Fruit fly (Drosophila melanogaster) whole organism, prepupa: Measurements from ENCODE around the gene xit.

Experiments used
- Blimp-1 ChIP-seq: fragments of 200-800 bp; sonication (Bioruptor generic); optimal IDR thresholded peaks from 3 replicates; lab custom pipeline; 2017; ENCODE audit warnings: missing biosample characterization, missing genetic modification characterization, mild to moderate bottlenecking, moderate library complexity, missing genetic modification reagents
- CG10631 ChIP-seq: fragments of 200-800 bp; sonication (Bioruptor generic); optimal IDR thresholded peaks from 2 replicates; lab custom pipeline; 2016; ENCODE audit warnings: missing biosample characterization, missing genetic modification characterization
- CG10669 ChIP-seq: fragments of 200-800 bp; sonication (Bioruptor generic); optimal IDR thresholded peaks from 3 replicates; lab custom pipeline; 2018; ENCODE audit warnings: missing biosample characterization, mild to moderate bottlenecking, missing genetic modification characterization, moderate library complexity
- CG11294 ChIP-seq: fragments of 200-800 bp; sonication (Bioruptor generic); IDR thresholded peaks from 2 replicates; pipeline ENCODE4 v1.3.6; 2022; ENCODE audit warnings: missing biosample characterization, missing genetic modification characterization
- CG1621 ChIP-seq: fragments of 200-800 bp; sonication (Bioruptor generic); optimal IDR thresholded peaks from 3 replicates; lab custom pipeline; 2018; ENCODE audit warnings: missing biosample characterization, mild to moderate bottlenecking, missing genetic modification characterization
- CG16779 ChIP-seq: fragments of 200-800 bp; sonication (Bioruptor generic); optimal IDR thresholded peaks from 3 replicates; lab custom pipeline; 2017; ENCODE audit warnings: missing biosample characterization, mild to moderate bottlenecking, missing genetic modification characterization
- CG3032 ChIP-seq: fragments of 200-800 bp; optimal IDR thresholded peaks from 2 replicates; lab custom pipeline; 2019; ENCODE audit warnings: missing biosample characterization, mild to moderate bottlenecking, missing genetic modification characterization, moderate library complexity
- CG31627 ChIP-seq: fragments of 200-800 bp; sonication (Bioruptor generic); optimal IDR thresholded peaks from 3 replicates; lab custom pipeline; 2016; ENCODE audit warnings: missing biosample characterization, missing genetic modification characterization
- CG32006 ChIP-seq: fragments of 200-800 bp; sonication (Bioruptor generic); optimal IDR thresholded peaks from 3 replicates; lab custom pipeline; 2017; ENCODE audit warnings: missing biosample characterization, mild to moderate bottlenecking, missing genetic modification characterization
- CG3919 ChIP-seq: fragments of 200-800 bp; sonication (Bioruptor generic); optimal IDR thresholded peaks from 3 replicates; lab custom pipeline; 2016; ENCODE audit warnings: missing biosample characterization, missing genetic modification characterization
- CG6163 ChIP-seq: fragments of 200-800 bp; sonication (Bioruptor generic); IDR thresholded peaks from 3 replicates; pipeline ENCODE4 v1.3.6; 2022; ENCODE audit warnings: missing biosample characterization, missing genetic modification characterization
- CG6276 ChIP-seq: fragments of 200-800 bp; sonication (Bioruptor generic); optimal IDR thresholded peaks from 2 replicates; lab custom pipeline; 2017; ENCODE audit warnings: missing biosample characterization, mild to moderate bottlenecking, missing genetic modification characterization
- CG6808 ChIP-seq: fragments of 200-800 bp; sonication (Bioruptor generic); optimal IDR thresholded peaks from 3 replicates; lab custom pipeline; 2017; ENCODE audit warnings: missing biosample characterization, missing genetic modification characterization, mild to moderate bottlenecking, moderate library complexity, missing genetic modification reagents
- CG6854 ChIP-seq: fragments of 200-800 bp; sonication (Bioruptor generic); optimal IDR thresholded peaks from 2 replicates; lab custom pipeline; 2017; ENCODE audit warnings: missing biosample characterization, mild to moderate bottlenecking, missing genetic modification characterization
- CG7368 ChIP-seq: fragments of 200-800 bp; sonication (Bioruptor generic); optimal IDR thresholded peaks from 3 replicates; lab custom pipeline; 2016; ENCODE audit warnings: missing biosample characterization, missing genetic modification characterization
- CG8119 ChIP-seq: fragments of 200-800 bp; sonication (Bioruptor generic); IDR thresholded peaks from 3 replicates; pipeline ENCODE4 v1.3.6; 2022; ENCODE audit warnings: missing biosample characterization, missing genetic modification characterization
- CG8319 ChIP-seq: fragments of 200-800 bp; sonication (Bioruptor generic); optimal IDR thresholded peaks from 3 replicates; lab custom pipeline; 2016; ENCODE audit warnings: missing biosample characterization, missing genetic modification characterization
- CG8632 ChIP-seq: fragments of 200-800 bp; sonication (Bioruptor generic); optimal IDR thresholded peaks from 3 replicates; lab custom pipeline; 2016; ENCODE audit warnings: missing biosample characterization, missing genetic modification characterization
- CG9139 ChIP-seq: fragments of 200-800 bp; sonication (Bioruptor generic); optimal IDR thresholded peaks from 3 replicates; lab custom pipeline; 2017; ENCODE audit warnings: missing biosample characterization, mild to moderate bottlenecking, missing genetic modification characterization
- Eip75B ChIP-seq: fragments of 200-800 bp; sonication (Bioruptor generic); optimal IDR thresholded peaks from 3 replicates; lab custom pipeline; 2016; ENCODE audit warnings: missing biosample characterization, missing genetic modification characterization
- Eip78C ChIP-seq: fragments of 200-800 bp; sonication (Bioruptor generic); peaks from one replicate; lab custom pipeline; 2016; ENCODE audit warnings: missing biosample characterization, missing genetic modification characterization
- Eip93F ChIP-seq: fragments of 200-800 bp; sonication (Bioruptor generic); optimal IDR thresholded peaks from 2 replicates; lab custom pipeline; 2016; ENCODE audit warnings: missing biosample characterization, mild to moderate bottlenecking, missing genetic modification characterization
- Ets21C ChIP-seq: fragments of 200-800 bp; sonication (Bioruptor generic); optimal IDR thresholded peaks from 3 replicates; lab custom pipeline; 2016; ENCODE audit warnings: missing biosample characterization, missing genetic modification characterization
- Ets96B ChIP-seq: fragments of 200-800 bp; optimal IDR thresholded peaks from 2 replicates; lab custom pipeline; 2019; ENCODE audit warnings: missing biosample characterization, mild to moderate bottlenecking, missing genetic modification characterization, moderate library complexity
- Gug ChIP-seq: fragments of 200-800 bp; sonication (Bioruptor generic); IDR thresholded peaks from 2 replicates; pipeline ENCODE4 v1.3.6; 2022; ENCODE audit warnings: missing biosample characterization, missing genetic modification characterization
- Hr38 ChIP-seq: sonication (Bioruptor generic); optimal IDR thresholded peaks from 2 replicates; lab custom pipeline; 2016; ENCODE audit warnings: missing biosample characterization, missing genetic modification characterization
- Hr39 ChIP-seq: fragments of 200-800 bp; sonication (Bioruptor generic); optimal IDR thresholded peaks from 2 replicates; lab custom pipeline; 2016; ENCODE audit warnings: missing biosample characterization, missing genetic modification characterization
- Hr4 ChIP-seq: fragments of 200-800 bp; sonication (Bioruptor generic); optimal IDR thresholded peaks from 3 replicates; lab custom pipeline; 2016; ENCODE audit warnings: missing biosample characterization, missing genetic modification characterization
- Lpt ChIP-seq: fragments of 200-800 bp; sonication (Bioruptor generic); optimal IDR thresholded peaks from 3 replicates; lab custom pipeline; 2016; ENCODE audit warnings: missing biosample characterization, missing genetic modification characterization
- Smox ChIP-seq: fragments of 200-800 bp; sonication (Bioruptor generic); optimal IDR thresholded peaks from 3 replicates; lab custom pipeline; 2016; ENCODE audit warnings: missing biosample characterization, missing genetic modification characterization
- Sox14 ChIP-seq: fragments of 200-800 bp; sonication (Bioruptor generic); optimal IDR thresholded peaks from 3 replicates; lab custom pipeline; 2016; ENCODE audit warnings: missing biosample characterization, missing genetic modification characterization
- Sox15 ChIP-seq: fragments of 200-800 bp; sonication (Bioruptor generic); optimal IDR thresholded peaks from 3 replicates; lab custom pipeline; 2016; ENCODE audit warnings: missing biosample characterization, missing genetic modification characterization
- achi ChIP-seq: fragments of 200-800 bp; sonication (Bioruptor generic); optimal IDR thresholded peaks from 3 replicates; lab custom pipeline; 2016; ENCODE audit warnings: missing biosample characterization, missing genetic modification characterization
- acj6 ChIP-seq: fragments of 200-800 bp; sonication (Bioruptor generic); optimal IDR thresholded peaks from 3 replicates; lab custom pipeline; 2016; ENCODE audit warnings: missing biosample characterization, missing genetic modification characterization
- dsx ChIP-seq: fragments of 200-800 bp; optimal IDR thresholded peaks from 3 replicates; lab custom pipeline; 2019; ENCODE audit warnings: missing biosample characterization, mild to moderate bottlenecking, missing genetic modification characterization, moderate library complexity; ENCODE audit not compliant: poor library complexity, severe bottlenecking
- eg ChIP-seq: fragments of 200-800 bp; sonication (Bioruptor generic); IDR thresholded peaks from 3 replicates; pipeline ENCODE4 v1.3.6; 2022; ENCODE audit warnings: missing biosample characterization, missing genetic modification characterization
- esn ChIP-seq: fragments of 200-800 bp; sonication (Bioruptor generic); optimal IDR thresholded peaks from 2 replicates; lab custom pipeline; 2016; ENCODE audit warnings: missing biosample characterization, mild to moderate bottlenecking, missing genetic modification characterization, moderate library complexity
- fd59A ChIP-seq: fragments of 200-800 bp; sonication (Bioruptor generic); optimal IDR thresholded peaks from 2 replicates; lab custom pipeline; 2017; ENCODE audit warnings: missing biosample characterization, mild to moderate bottlenecking, missing genetic modification characterization, missing genetic modification reagents
- fd85E ChIP-seq: fragments of 200-800 bp; sonication (Bioruptor generic); optimal IDR thresholded peaks from 3 replicates; lab custom pipeline; 2016; ENCODE audit warnings: missing biosample characterization, missing genetic modification characterization
- fkh ChIP-seq: fragments of 200-800 bp; sonication (Bioruptor generic); optimal IDR thresholded peaks from 3 replicates; lab custom pipeline; 2017; ENCODE audit warnings: missing biosample characterization, mild to moderate bottlenecking, missing genetic modification characterization, moderate library complexity
- pdm3 ChIP-seq: fragments of 200-800 bp; sonication (Bioruptor generic); optimal IDR thresholded peaks from 3 replicates; lab custom pipeline; 2016; ENCODE audit warnings: missing biosample characterization, missing genetic modification characterization
- salr ChIP-seq, 2 experiments: fragments of 200-800 bp; sonication (Bioruptor generic); optimal IDR thresholded peaks; 3 replicates each; lab custom pipeline; 2016 to 2018; ENCODE audit warnings: missing biosample characterization in 2 of 2, missing genetic modification characterization in 2 of 2, mild to moderate bottlenecking in 1 of 2
- spab ChIP-seq: fragments of 200-800 bp; sonication (Bioruptor generic); optimal IDR thresholded peaks from 2 replicates; lab custom pipeline; 2017; ENCODE audit warnings: missing biosample characterization, mild to moderate bottlenecking, missing genetic modification characterization, missing genetic modification reagents
- ss ChIP-seq, 2 experiments: fragments of 200-800 bp; sonication (Bioruptor generic); optimal IDR thresholded peaks; 2 replicates in 1 of 2; 3 replicates in 1 of 2; lab custom pipeline; 2017 to 2018; ENCODE audit warnings: mild to moderate bottlenecking in 2 of 2, missing biosample characterization in 2 of 2, missing genetic modification characterization in 2 of 2, moderate library complexity in 1 of 2
- svp ChIP-seq: fragments of 200-800 bp; sonication (Bioruptor generic); peaks from one replicate; lab custom pipeline; 2016; ENCODE audit warnings: missing biosample characterization, missing genetic modification characterization
- topi ChIP-seq: fragments of 200-800 bp; sonication (Bioruptor generic); optimal IDR thresholded peaks from 3 replicates; lab custom pipeline; 2016; ENCODE audit warnings: missing biosample characterization, missing genetic modification characterization
- vri ChIP-seq: fragments of 200-800 bp; sonication (Bioruptor generic); optimal IDR thresholded peaks from 3 replicates; lab custom pipeline; 2016; ENCODE audit warnings: missing biosample characterization, mild to moderate bottlenecking, missing genetic modification characterization

Gene xit

dm6 chrX:6859245-6859644, 38.4 kb downstream of the xit start:
- TF ChIP-seq ss (GFP tag; optimal IDR thresholded peaks at IDR 0.05; lab: Kevin White, UChicago) (no peak), CG3032 (tag; lab: Kevin White, UChicago) (no peak), CG10669 (GFP tag; lab: Kevin White, UChicago) (no peak), Eip93F (GFP tag; lab: Kevin White, UChicago) (no peak), CG7368 (GFP tag; lab: Kevin White, UChicago) (no peak), Eip78C (GFP tag; lab: Kevin White, UChicago) (peak; percentile 11), CG6854 (GFP tag; lab: Kevin White, UChicago) (no peak), Sox15 (GFP tag; lab: Kevin White, UChicago) (no peak), CG32006 (GFP tag; lab: Kevin White, UChicago) (no peak)
- TF ChIP-seq, all 60 proteins: peak for 1

dm6 chrX:6859756-6860412, 39.1 kb downstream of the xit start:
- TF ChIP-seq eg (GFP tag; lab: Robert Waterston, UW) (peak; percentile 72), dsx (no peak), CG11294 (peak; percentile 63), Hr38 (GFP tag; lab: Kevin White, UChicago) (no peak), Lpt (GFP tag; lab: Kevin White, UChicago) (no peak), CG7368 (GFP tag; lab: Kevin White, UChicago) (peak; percentile 68), CG6276 (GFP tag; lab: Kevin White, UChicago) (peak; percentile 80), vri (GFP tag; lab: Kevin White, UChicago) (peak; percentile 77), salr (GFP tag; optimal IDR thresholded peaks at IDR 0.05; lab: Kevin White, UChicago) (peak in 1 of 2 experiments; percentile 81), Smox (peak; percentile 59), acj6 (peak; percentile 12), fd85E (GFP tag; lab: Kevin White, UChicago) (no peak), CG9139 (peak; percentile 31), Eip93F (GFP tag; lab: Kevin White, UChicago) (no peak), CG8119 (no peak; the same call in 2 of the 3 replicates), Sox15 (GFP tag; lab: Kevin White, UChicago) (no peak), CG3919 (GFP tag; lab: Kevin White, UChicago) (peak; percentile 84), fd59A (peak; percentile 9), topi (GFP tag; lab: Kevin White, UChicago) (peak; percentile 90), Sox14 (GFP tag; lab: Kevin White, UChicago) (no peak), svp (GFP tag; lab: Kevin White, UChicago) (peak; percentile 82), CG6163 (GFP tag; lab: Robert Waterston, UW) (peak; percentile 74), achi (GFP tag; lab: Kevin White, UChicago) (peak; percentile 28), CG32006 (GFP tag; lab: Kevin White, UChicago) (peak; percentile 41), CG3032 (tag; lab: Kevin White, UChicago) (peak; percentile 82), pdm3 (peak; percentile 41), CG10631 (GFP tag; lab: Kevin White, UChicago) (peak; percentile 45), Ets96B (peak; percentile 72), CG8319 (peak; percentile 75), Eip75B (GFP tag; lab: Kevin White, UChicago) (peak; percentile 89), Ets21C (no peak), spab (GFP tag; lab: Kevin White, UChicago) (peak; percentile 74), CG10669 (GFP tag; lab: Kevin White, UChicago) (peak; percentile 78), esn (GFP tag; lab: Kevin White, UChicago) (peak; percentile 63), CG8632 (GFP tag; lab: Kevin White, UChicago) (peak; percentile 24), fkh (GFP tag; lab: Kevin White, UChicago) (no peak), Blimp-1 (GFP tag; lab: Kevin White, UChicago) (peak; percentile 78), Gug (GFP tag; lab: Robert Waterston, UW) (peak; percentile 62; the same call in 1 of the 2 replicates), CG31627 (GFP tag; lab: Kevin White, UChicago) (peak; percentile 23), CG6808 (GFP tag; lab: Kevin White, UChicago) (peak; percentile 88), CG1621 (no peak), CG16779 (peak; percentile 71), Hr4 (GFP tag; lab: Kevin White, UChicago) (peak; percentile 87), Hr39 (GFP tag; lab: Kevin White, UChicago) (peak; percentile 31)
